Fruit fly (Drosophila melanogaster): ENCODE measurements around the gene CG18213.
A peak's percentile ranks its signal among the peaks of the same experiment; 100 is the strongest.

The CG18213 gene

dm6 chr3R:17080666-17081358 lies 40.8 kb upstream of the CG18213 start:
- TF ChIP-seq N (GFP tag; optimal IDR thresholded peaks at IDR 0.05) (no peak), GATAd (GFP tag; optimal IDR thresholded peaks at IDR 0.05) (peak; percentile 30), pan (optimal IDR thresholded peaks at IDR 0.05) (no peak), OdsH (GFP tag; optimal IDR thresholded peaks at IDR 0.05) (peak; percentile 92), CG32264 (GFP tag; optimal IDR thresholded peaks at IDR 0.05) (peak; percentile 79), ey (GFP tag; optimal IDR thresholded peaks at IDR 0.05) (peak; percentile 88), dsf (GFP tag; optimal IDR thresholded peaks at IDR 0.05; ENCODE audit: borderline replicate concordance) (peak; percentile 59), fru (GFP tag; optimal IDR thresholded peaks at IDR 0.05) (peak; percentile 94), CrebA (GFP tag; optimal IDR thresholded peaks at IDR 0.05; ENCODE audit: borderline replicate concordance) (no peak), Hr83 (GFP tag; optimal IDR thresholded peaks at IDR 0.05; ENCODE audit: poor library complexity, severe bottlenecking) (no peak), Rel (GFP tag; optimal IDR thresholded peaks at IDR 0.05) (peak; percentile 83), Rel (tag; optimal IDR thresholded peaks at IDR 0.05) (peak; percentile 54), sv (GFP tag; optimal IDR thresholded peaks at IDR 0.05) (peak; percentile 92), br (GFP tag; optimal IDR thresholded peaks at IDR 0.05) (peak; percentile 93), dmrt93B (GFP tag; optimal IDR thresholded peaks at IDR 0.05) (peak; percentile 90), CG9705 (GFP tag; optimal IDR thresholded peaks at IDR 0.05) (peak; percentile 86), Abd-B (GFP tag; optimal IDR thresholded peaks at IDR 0.05) (no peak), h (GFP tag; optimal IDR thresholded peaks at IDR 0.05) (peak; percentile 93), psq (GFP tag; optimal IDR thresholded peaks at IDR 0.05) (peak; percentile 89), HLH106 (tag; optimal IDR thresholded peaks at IDR 0.05) (peak; percentile 94), Sp1 (GFP tag; optimal IDR thresholded peaks at IDR 0.05) (peak; percentile 97), Mio (GFP tag; optimal IDR thresholded peaks at IDR 0.05) (peak; percentile 46), rgr (GFP tag; optimal IDR thresholded peaks at IDR 0.05) (peak; percentile 94), jim (GFP tag; optimal IDR thresholded peaks at IDR 0.05) (no peak), foxo (GFP tag; optimal IDR thresholded peaks at IDR 0.05) (peak; percentile 83 to 94), sage (GFP tag; optimal IDR thresholded peaks at IDR 0.05) (peak; percentile 92), Hnf4 (GFP tag; optimal IDR thresholded peaks at IDR 0.05) (peak; percentile 86), Jra (GFP tag; optimal IDR thresholded peaks at IDR 0.05) (peak; percentile 74), woc (GFP tag; optimal IDR thresholded peaks at IDR 0.05) (peak; percentile 76)

- TF ChIP-seq h (GFP tag; optimal IDR thresholded peaks at IDR 0.05) (peak; percentile 82), Myc (optimal IDR thresholded peaks at IDR 0.05) (peak; percentile 55), dsf (GFP tag; optimal IDR thresholded peaks at IDR 0.05; ENCODE audit: borderline replicate concordance) (peak; percentile 76), sv (GFP tag; optimal IDR thresholded peaks at IDR 0.05) (peak; percentile 72), brk (GFP tag; optimal IDR thresholded peaks at IDR 0.05) (peak; percentile 87), OdsH (GFP tag; optimal IDR thresholded peaks at IDR 0.05) (peak; percentile 52), psq (GFP tag; optimal IDR thresholded peaks at IDR 0.05) (peak; percentile 45), br (GFP tag; optimal IDR thresholded peaks at IDR 0.05) (peak; percentile 71), rgr (GFP tag; optimal IDR thresholded peaks at IDR 0.05) (peak; percentile 82), foxo (GFP tag; optimal IDR thresholded peaks at IDR 0.05) (peak in 1 of 2 experiments; percentile 73), Dfd (GFP tag; optimal IDR thresholded peaks at IDR 0.05) (no peak), Rel (GFP tag; optimal IDR thresholded peaks at IDR 0.05) (no peak), Rel (tag; optimal IDR thresholded peaks at IDR 0.05) (peak; percentile 38), Hr83 (GFP tag; optimal IDR thresholded peaks at IDR 0.05; ENCODE audit: poor library complexity, severe bottlenecking) (peak; percentile 94), jim (GFP tag; optimal IDR thresholded peaks at IDR 0.05) (no peak), sage (GFP tag; optimal IDR thresholded peaks at IDR 0.05) (peak; percentile 6), N (GFP tag; optimal IDR thresholded peaks at IDR 0.05) (no peak), usp (GFP tag; optimal IDR thresholded peaks at IDR 0.05) (no peak), dmrt93B (GFP tag; optimal IDR thresholded peaks at IDR 0.05) (peak; percentile 36), pan (optimal IDR thresholded peaks at IDR 0.05) (no peak), Jra (GFP tag; optimal IDR thresholded peaks at IDR 0.05) (peak; percentile 85), ey (GFP tag; optimal IDR thresholded peaks at IDR 0.05) (peak; percentile 61), Sp1 (GFP tag; optimal IDR thresholded peaks at IDR 0.05) (peak; percentile 39), CrebA (GFP tag; optimal IDR thresholded peaks at IDR 0.05; ENCODE audit: borderline replicate concordance) (no peak), HLH106 (tag; optimal IDR thresholded peaks at IDR 0.05) (peak; percentile 48), fru (GFP tag; optimal IDR thresholded peaks at IDR 0.05) (peak; percentile 71), Hnf4 (GFP tag; optimal IDR thresholded peaks at IDR 0.05) (peak; percentile 92)
Observed at dm6 chr3R:17079859-17080255, 39.9 kb upstream of the CG18213 start, which contains the start of the genes Keap1 and kuk. Gene Keap1, minus strand, starts transcription at chr3R:17079945. Gene kuk, plus strand, starts transcription at chr3R:17080244.

Measured in whole organism, wandering third instar larva.